Fruit fly (Drosophila melanogaster) whole organism, wandering third instar larva: ENCODE results near the gene CG6340.

Experiments used
- CrebA ChIP-seq: fragments of 200-800 bp; sonication (Bioruptor generic); optimal IDR thresholded peaks from 2 replicates; lab custom pipeline; 2016; ENCODE audit warnings: missing biosample characterization, mild to moderate bottlenecking, missing genetic modification characterization, borderline replicate concordance
- Dif ChIP-seq: fragments of 200-275, 200-300 bp; sonication (Bioruptor generic); optimal IDR thresholded peaks from 2 replicates; lab custom pipeline; 2018; ENCODE audit warnings: missing biosample characterization, missing genetic modification characterization; ENCODE audit not compliant: partially characterized antibody
- Hr78 ChIP-seq: fragments of >200 bp; optimal IDR thresholded peaks from 2 replicates; lab custom pipeline; 2017; ENCODE audit warnings: missing biosample characterization, missing genetic modification characterization
- Hr83 ChIP-seq: fragments of 200-300 bp; sonication (Bioruptor generic); optimal IDR thresholded peaks from 2 replicates; lab custom pipeline; 2016; ENCODE audit warnings: missing biosample characterization, mild to moderate bottlenecking, missing genetic modification characterization, moderate library complexity; ENCODE audit not compliant: poor library complexity, severe bottlenecking
- Mio ChIP-seq: sonication (Bioruptor generic); optimal IDR thresholded peaks from 2 replicates; lab custom pipeline; 2016; ENCODE audit warnings: missing biosample characterization, missing genetic modification characterization
- Myc ChIP-seq: fragments of >200 bp; optimal IDR thresholded peaks from 2 replicates; lab custom pipeline; 2017
- N ChIP-seq: fragments of >200 bp; optimal IDR thresholded peaks from 2 replicates; lab custom pipeline; 2018; ENCODE audit warnings: missing biosample characterization, missing external identifiers, missing genetic modification characterization
- OdsH ChIP-seq: fragments of 200-800 bp; sonication (Bioruptor generic); optimal IDR thresholded peaks from 2 replicates; lab custom pipeline; 2016; ENCODE audit warnings: missing biosample characterization, mild to moderate bottlenecking, missing genetic modification characterization
- brk ChIP-seq: fragments of 200-800 bp; sonication (Bioruptor generic); optimal IDR thresholded peaks from 2 replicates; lab custom pipeline; 2016; ENCODE audit warnings: missing biosample characterization, mild to moderate bottlenecking, missing genetic modification characterization
- h ChIP-seq: fragments of 200-800 bp; sonication (Bioruptor generic); optimal IDR thresholded peaks from 3 replicates; lab custom pipeline; 2016; ENCODE audit warnings: missing biosample characterization, mild to moderate bottlenecking, missing genetic modification characterization
- psq ChIP-seq: fragments of 200-800 bp; sonication (Bioruptor generic); optimal IDR thresholded peaks from 3 replicates; lab custom pipeline; 2017; ENCODE audit warnings: missing biosample characterization, mild to moderate bottlenecking, missing genetic modification characterization, moderate library complexity
- sv ChIP-seq: fragments of 200-800 bp; sonication (Bioruptor generic); optimal IDR thresholded peaks from 3 replicates; lab custom pipeline; 2016; ENCODE audit warnings: missing biosample characterization, missing genetic modification characterization
- usp ChIP-seq: fragments of >200 bp; optimal IDR thresholded peaks from 2 replicates; lab custom pipeline; 2017; ENCODE audit warnings: missing biosample characterization, missing genetic modification characterization

- no peak for TF ChIP-seq OdsH (GFP tag; lab: Kevin White, UChicago)
- TF ChIP-seq Dif (GFP tag; lab: Kevin White, UChicago), result no peak
- no peak for TF ChIP-seq Myc
- TF ChIP-seq h, result no peak
- no peak for TF ChIP-seq Hr78 (GFP tag; lab: Kevin White, UChicago)
- no peak for TF ChIP-seq Hr83 (GFP tag; lab: Kevin White, UChicago)
- no peak for TF ChIP-seq N (GFP tag; lab: Kevin White, UChicago)
- TF ChIP-seq usp (GFP tag; lab: Kevin White, UChicago), result no peak
- no peak for TF ChIP-seq CrebA (GFP tag; lab: Kevin White, UChicago)
- TF ChIP-seq psq (GFP tag; lab: Kevin White, UChicago), result no peak
- no peak for TF ChIP-seq brk (GFP tag; lab: Kevin White, UChicago)
- no peak for TF ChIP-seq Mio (GFP tag; lab: Kevin White, UChicago)
- TF ChIP-seq sv, result no peak
Measured at dm6 chrX:15450327-15450644, 31.9 kb upstream of the CG6340 start.
